Worm (Caenorhabditis elegans): Measurements from ENCODE around the gene tsg-101.

ce11 chrIV:3526831-3527404 lies 12.6 kb upstream of the tsg-101 start, which contains the start of gene M57.2:
- TF ChIP-seq cog-1 (tag; optimal IDR thresholded peaks at IDR 0.05) (no peak), ref-1 (GFP tag; conservative IDR thresholded peaks at IDR 0.05) (no peak), T22C8.4 (GFP tag; IDR thresholded peaks at IDR 0.05) (no peak), tab-1 (GFP tag; IDR thresholded peaks at IDR 0.05) (no peak), klf-2 (GFP tag; conservative IDR thresholded peaks at IDR 0.05) (no peak), flt-1 (GFP tag; IDR thresholded peaks at IDR 0.05) (no peak), ztf-29 (GFP tag; IDR thresholded peaks at IDR 0.05) (no peak), med-1 (GFP tag; optimal IDR thresholded peaks at IDR 0.05; ENCODE audit: insufficient read depth) (no peak)
